Fruit fly (Drosophila melanogaster) whole organism, wandering third instar larva: ENCODE data around the gene Mbs.

Experiments
- Abd-B ChIP-seq: fragments of >200 bp; optimal IDR thresholded peaks from 2 replicates; lab custom pipeline; 2017; ENCODE audit warnings: missing biosample characterization, missing genetic modification characterization
- CrebA ChIP-seq: fragments of 200-800 bp; sonication (Bioruptor generic); optimal IDR thresholded peaks from 2 replicates; lab custom pipeline; 2016; ENCODE audit warnings: missing biosample characterization, mild to moderate bottlenecking, missing genetic modification characterization, borderline replicate concordance
- Dfd ChIP-seq: fragments of >200 bp; optimal IDR thresholded peaks from 2 replicates; lab custom pipeline; 2017; ENCODE audit warnings: missing biosample characterization, missing genetic modification characterization
- Dif ChIP-seq: fragments of 200-275, 200-300 bp; sonication (Bioruptor generic); optimal IDR thresholded peaks from 2 replicates; lab custom pipeline; 2018; ENCODE audit warnings: missing biosample characterization, missing genetic modification characterization; ENCODE audit not compliant: partially characterized antibody
- GATAd ChIP-seq: sonication (Bioruptor generic); optimal IDR thresholded peaks from 2 replicates; lab custom pipeline; 2016; ENCODE audit warnings: missing biosample characterization, missing genetic modification characterization
- HLH106 ChIP-seq: fragments of 200-800 bp; optimal IDR thresholded peaks from 3 replicates; lab custom pipeline; 2019; ENCODE audit warnings: missing biosample characterization, mild to moderate bottlenecking, missing genetic modification characterization, moderate library complexity
- Hnf4 ChIP-seq: fragments of 200-800 bp; sonication (Bioruptor generic); optimal IDR thresholded peaks from 2 replicates; lab custom pipeline; 2016; ENCODE audit warnings: missing biosample characterization, mild to moderate bottlenecking, missing genetic modification characterization
- Jra ChIP-seq: sonication (Bioruptor generic); optimal IDR thresholded peaks from 2 replicates; lab custom pipeline; 2016; ENCODE audit warnings: missing biosample characterization, missing genetic modification characterization
- Mio ChIP-seq: sonication (Bioruptor generic); optimal IDR thresholded peaks from 2 replicates; lab custom pipeline; 2016; ENCODE audit warnings: missing biosample characterization, missing genetic modification characterization
- Myc ChIP-seq: fragments of >200 bp; optimal IDR thresholded peaks from 2 replicates; lab custom pipeline; 2017
- OdsH ChIP-seq: fragments of 200-800 bp; sonication (Bioruptor generic); optimal IDR thresholded peaks from 2 replicates; lab custom pipeline; 2016; ENCODE audit warnings: missing biosample characterization, mild to moderate bottlenecking, missing genetic modification characterization
- Rel ChIP-seq, 2 experiments: fragments of 200-800 bp; sonication (Bioruptor generic) in 1 of 2; optimal IDR thresholded peaks; 2 replicates in 1 of 2; 3 replicates in 1 of 2; lab custom pipeline; 2016 to 2019; ENCODE audit warnings: mild to moderate bottlenecking in 2 of 2, missing biosample characterization in 2 of 2, missing genetic modification characterization in 2 of 2, moderate library complexity in 1 of 2
- Sp1 ChIP-seq: fragments of 200-800 bp; sonication (Bioruptor generic); optimal IDR thresholded peaks from 3 replicates; lab custom pipeline; 2019; ENCODE audit warnings: missing biosample characterization, mild to moderate bottlenecking, missing genetic modification characterization, moderate library complexity
- br ChIP-seq: fragments of 200-800 bp; sonication (Bioruptor generic); optimal IDR thresholded peaks from 2 replicates; lab custom pipeline; 2016; ENCODE audit warnings: missing biosample characterization, missing genetic modification characterization
- brk ChIP-seq: fragments of 200-800 bp; sonication (Bioruptor generic); optimal IDR thresholded peaks from 2 replicates; lab custom pipeline; 2016; ENCODE audit warnings: missing biosample characterization, mild to moderate bottlenecking, missing genetic modification characterization
- dl ChIP-seq, 2 experiments: fragments of 175-275, 200-275 bp in 1 of 2; fragments of 200-275 bp in 1 of 2; sonication (Bioruptor generic); optimal IDR thresholded peaks; lab custom pipeline; 2018; ENCODE audit warnings: mild to moderate bottlenecking in 2 of 2, missing biosample characterization in 2 of 2, missing genetic modification characterization in 2 of 2, moderate library complexity in 2 of 2; ENCODE audit not compliant: partially characterized antibody in 2 of 2, insufficient read depth in 1 of 2
- dmrt93B ChIP-seq: fragments of 200-800 bp; sonication (Bioruptor generic); optimal IDR thresholded peaks from 2 replicates; lab custom pipeline; 2018; ENCODE audit warnings: missing biosample characterization, mild to moderate bottlenecking, missing genetic modification characterization
- dsf ChIP-seq: sonication (Bioruptor generic); optimal IDR thresholded peaks from 2 replicates; lab custom pipeline; 2016; ENCODE audit warnings: missing biosample characterization, missing genetic modification characterization, borderline replicate concordance
- ey ChIP-seq: fragments of 200-800 bp; sonication (Bioruptor generic); optimal IDR thresholded peaks from 2 replicates; lab custom pipeline; 2016; ENCODE audit warnings: missing biosample characterization, missing genetic modification characterization
- foxo ChIP-seq, 2 experiments: fragments of 200-800 bp; sonication (Bioruptor generic); optimal IDR thresholded peaks; 2 replicates in 1 of 2; 3 replicates in 1 of 2; lab custom pipeline; 2016 to 2017; ENCODE audit warnings: missing biosample characterization in 2 of 2, missing genetic modification characterization in 2 of 2
- fru ChIP-seq: fragments of 200-800 bp; sonication (Bioruptor generic); optimal IDR thresholded peaks from 3 replicates; lab custom pipeline; 2016; ENCODE audit warnings: missing biosample characterization, mild to moderate bottlenecking, missing genetic modification characterization
- h ChIP-seq: fragments of 200-800 bp; sonication (Bioruptor generic); optimal IDR thresholded peaks from 3 replicates; lab custom pipeline; 2016; ENCODE audit warnings: missing biosample characterization, mild to moderate bottlenecking, missing genetic modification characterization
- jim ChIP-seq: fragments of 175-275, 200-325 bp; sonication (Bioruptor generic); optimal IDR thresholded peaks from 2 replicates; lab custom pipeline; 2016; ENCODE audit warnings: missing biosample characterization, mild to moderate bottlenecking, missing genetic modification characterization
- lola ChIP-seq: fragments of >200 bp; optimal IDR thresholded peaks from 2 replicates; lab custom pipeline; 2017; ENCODE audit warnings: missing biosample characterization, missing genetic modification characterization
- pan ChIP-seq: fragments of >200 bp; optimal IDR thresholded peaks from 2 replicates; lab custom pipeline; 2017
- psq ChIP-seq: fragments of 200-800 bp; sonication (Bioruptor generic); optimal IDR thresholded peaks from 3 replicates; lab custom pipeline; 2017; ENCODE audit warnings: missing biosample characterization, mild to moderate bottlenecking, missing genetic modification characterization, moderate library complexity
- rgr ChIP-seq: fragments of 200-800 bp; sonication (Bioruptor generic); optimal IDR thresholded peaks from 3 replicates; lab custom pipeline; 2016; ENCODE audit warnings: missing biosample characterization, mild to moderate bottlenecking, missing genetic modification characterization
- sage ChIP-seq: fragments of 200-800 bp; sonication (Bioruptor generic); optimal IDR thresholded peaks from 2 replicates; lab custom pipeline; 2016; ENCODE audit warnings: missing biosample characterization, mild to moderate bottlenecking, missing genetic modification characterization
- sv ChIP-seq: fragments of 200-800 bp; sonication (Bioruptor generic); optimal IDR thresholded peaks from 3 replicates; lab custom pipeline; 2016; ENCODE audit warnings: missing biosample characterization, missing genetic modification characterization
- tai ChIP-seq: sonication (Bioruptor generic); optimal IDR thresholded peaks from 2 replicates; lab custom pipeline; 2016; ENCODE audit warnings: missing biosample characterization, missing genetic modification characterization
- usp ChIP-seq: fragments of >200 bp; optimal IDR thresholded peaks from 2 replicates; lab custom pipeline; 2017; ENCODE audit warnings: missing biosample characterization, missing genetic modification characterization
- woc ChIP-seq: sonication (Bioruptor generic); optimal IDR thresholded peaks from 2 replicates; lab custom pipeline; 2016; ENCODE audit warnings: missing biosample characterization, mild to moderate bottlenecking, missing genetic modification characterization

Mbs gene

dm6 chr3L:16019144-16020006 lies 32.4 kb upstream of the Mbs start:
- no peak for TF ChIP-seq pan (lab: Kevin White, UChicago)
- TF ChIP-seq fru (GFP tag; lab: Kevin White, UChicago) = peak; percentile 22
- TF ChIP-seq sage (GFP tag; lab: Kevin White, UChicago) = no peak
- TF ChIP-seq usp (GFP tag; lab: Kevin White, UChicago) = no peak
- peak; percentile 43 for TF ChIP-seq woc (GFP tag; lab: Kevin White, UChicago)
- TF ChIP-seq OdsH (GFP tag; lab: Kevin White, UChicago) = peak; percentile 26
- peak; percentile 32 for TF ChIP-seq ey (GFP tag; lab: Kevin White, UChicago)
- TF ChIP-seq CrebA (GFP tag; lab: Kevin White, UChicago) = no peak
- TF ChIP-seq HLH106 (tag; lab: Kevin White, UChicago) = peak; percentile 3
- TF ChIP-seq Sp1 (GFP tag; lab: Kevin White, UChicago) = peak; percentile 40
- TF ChIP-seq rgr (GFP tag; lab: Kevin White, UChicago) = peak; percentile 6
- no peak for TF ChIP-seq Rel (GFP tag; optimal IDR thresholded peaks at IDR 0.05; lab: Kevin White, UChicago)
- TF ChIP-seq Rel (tag; optimal IDR thresholded peaks at IDR 0.05; lab: Kevin White, UChicago) = no peak
- TF ChIP-seq h (GFP tag; lab: Kevin White, UChicago) = peak; percentile 12
- TF ChIP-seq Abd-B (GFP tag; lab: Kevin White, UChicago) = no peak
- no peak for TF ChIP-seq psq (GFP tag; lab: Kevin White, UChicago)
- TF ChIP-seq tai (GFP tag; lab: Kevin White, UChicago) = no peak
- TF ChIP-seq jim (GFP tag; lab: Kevin White, UChicago) = no peak
- no peak for TF ChIP-seq dsf
- TF ChIP-seq Myc (lab: Kevin White, UChicago) = no peak
- TF ChIP-seq sv = no peak
- TF ChIP-seq GATAd = no peak
- TF ChIP-seq Dfd (GFP tag; lab: Kevin White, UChicago) = peak; percentile 69
- TF ChIP-seq lola = no peak
- TF ChIP-seq Jra (GFP tag; lab: Kevin White, UChicago) = no peak
- peak in 1 of 2 experiments; percentile 41 for TF ChIP-seq foxo (GFP tag; optimal IDR thresholded peaks at IDR 0.05; lab: Kevin White, UChicago)
- peak; percentile 11 for TF ChIP-seq dmrt93B (GFP tag; lab: Kevin White, UChicago)
- TF ChIP-seq Dif (GFP tag; lab: Kevin White, UChicago) = no peak
- no peak for TF ChIP-seq dl (GFP tag; optimal IDR thresholded peaks at IDR 0.05; lab: Kevin White, UChicago; ENCODE audit: insufficient read depth in 1 of 2, partially characterized antibody in 2 of 2)
- TF ChIP-seq Mio (GFP tag; lab: Kevin White, UChicago) = no peak

dm6 chr3L:16021064-16021683 lies 30.6 kb upstream of the Mbs start:
- TF ChIP-seq Hnf4 (GFP tag; lab: Kevin White, UChicago) (no peak), CrebA (GFP tag; lab: Kevin White, UChicago) (no peak), rgr (GFP tag; lab: Kevin White, UChicago) (peak; percentile 25), br (peak; percentile 21), lola (no peak), Myc (lab: Kevin White, UChicago) (no peak), fru (GFP tag; lab: Kevin White, UChicago) (peak; percentile 38), OdsH (GFP tag; lab: Kevin White, UChicago) (peak; percentile 26), tai (GFP tag; lab: Kevin White, UChicago) (no peak), Sp1 (GFP tag; lab: Kevin White, UChicago) (peak; percentile 2), woc (GFP tag; lab: Kevin White, UChicago) (peak; percentile 22), brk (GFP tag; lab: Kevin White, UChicago) (no peak), sv (no peak), ey (GFP tag; lab: Kevin White, UChicago) (peak; percentile 19), HLH106 (tag; lab: Kevin White, UChicago) (peak; percentile 36), h (GFP tag; lab: Kevin White, UChicago) (peak; percentile 57), foxo (GFP tag; optimal IDR thresholded peaks at IDR 0.05; lab: Kevin White, UChicago) (peak in 1 of 2 experiments; percentile 51), psq (GFP tag; lab: Kevin White, UChicago) (no peak)
- TF ChIP-seq, all 38 proteins: peak for 10
